Fruit fly (Drosophila melanogaster): ENCODE results near the gene CG9917.

The CG9917 gene

DNA sequence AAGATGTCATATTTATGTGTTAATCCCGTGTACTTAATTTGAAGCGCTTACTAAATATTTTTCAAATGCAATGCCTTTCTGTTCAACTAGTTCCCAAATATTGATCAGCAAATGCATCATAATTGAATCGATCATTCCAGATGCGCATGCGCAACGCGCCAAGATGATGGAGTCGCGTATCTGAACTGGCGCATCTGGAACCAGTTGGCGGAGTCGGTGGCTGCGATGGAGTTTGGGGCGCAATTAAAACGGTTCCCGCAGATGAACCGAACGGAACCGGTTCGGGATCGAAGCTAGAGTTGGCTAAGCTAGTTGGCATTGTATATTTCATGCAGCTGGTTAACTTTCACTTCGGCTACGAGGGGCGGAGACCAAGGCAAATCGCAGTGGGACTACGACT lies 2.4 kb upstream of the CG9917 start, which contains the start of gene CalpC (continued):
- TF ChIP-seq sim (GFP tag; IDR thresholded peaks at IDR 0.05) (no peak), Nf-YB (GFP tag; optimal IDR thresholded peaks at IDR 0.05) (no peak), HLH4C (GFP tag; IDR thresholded peaks at IDR 0.05; ENCODE audit: partially characterized antibody) (no peak), Camta (GFP tag; optimal IDR thresholded peaks at IDR 0.05) (no peak), tll (GFP tag; optimal IDR thresholded peaks at IDR 0.05) (no peak), NC2α (GFP tag; optimal IDR thresholded peaks at IDR 0.05) (no peak), CG1024 (GFP tag; IDR thresholded peaks at IDR 0.05) (no peak), CG16813 (GFP tag; IDR thresholded peaks at IDR 0.05; ENCODE audit: partially characterized antibody) (no peak), ems (GFP tag; optimal IDR thresholded peaks at IDR 0.05) (no peak), CHES-1-like (GFP tag; optimal IDR thresholded peaks at IDR 0.05) (no peak), Dbx (GFP tag; IDR thresholded peaks at IDR 0.05) (no peak), tna (GFP tag; IDR thresholded peaks at IDR 0.05; ENCODE audit: partially characterized antibody) (no peak), nom (GFP tag; optimal IDR thresholded peaks at IDR 0.05) (peak; percentile 18), CG33557 (GFP tag; optimal IDR thresholded peaks at IDR 0.05) (no peak), CrebB (tag; optimal IDR thresholded peaks at IDR 0.05) (no peak), CG9215 (GFP tag; IDR thresholded peaks at IDR 0.05) (no peak), MTF-1 (GFP tag; optimal IDR thresholded peaks at IDR 0.05; ENCODE audit: borderline replicate concordance) (no peak), Hmx (GFP tag; optimal IDR thresholded peaks at IDR 0.05) (no peak), CG15011 (GFP tag; optimal IDR thresholded peaks at IDR 0.05) (no peak), abd-A (tag; optimal IDR thresholded peaks at IDR 0.05) (peak; percentile 39), CG17186 (GFP tag; optimal IDR thresholded peaks at IDR 0.05) (peak; percentile 58), CG10267 (tag; optimal IDR thresholded peaks at IDR 0.05) (no peak), Bgb (GFP tag; IDR thresholded peaks at IDR 0.05; ENCODE audit: partially characterized antibody) (peak; percentile 38; the same call in 1 of the 2 replicates), B-H2 (GFP tag; optimal IDR thresholded peaks at IDR 0.05) (no peak), Sry-δ (GFP tag; optimal IDR thresholded peaks at IDR 0.05) (peak; percentile 17), CG9797 (GFP tag; optimal IDR thresholded peaks at IDR 0.05) (no peak), Pdp1 (GFP tag; optimal IDR thresholded peaks at IDR 0.05) (no peak), luna (GFP tag; optimal IDR thresholded peaks at IDR 0.05) (no peak), Dref (GFP tag; IDR thresholded peaks at IDR 0.05) (peak; percentile 36; the same call in 1 of the 2 replicates), stc (GFP tag; IDR thresholded peaks at IDR 0.05) (no peak), Lhr (GFP tag; optimal IDR thresholded peaks at IDR 0.05) (no peak), CG42726 (GFP tag; IDR thresholded peaks at IDR 0.05; ENCODE audit: partially characterized antibody) (0 out of 2 replicates have a peak, but pooled peaks have one; percentile 11), lov (optimal IDR thresholded peaks at IDR 0.05) (no peak), lov (GFP tag; IDR thresholded peaks at IDR 0.05) (no peak)

- TF ChIP-seq ash1 (GFP tag; optimal IDR thresholded peaks at IDR 0.05), result no peak
- TF ChIP-seq Doc2 (GFP tag; IDR thresholded peaks at IDR 0.05), result no peak
- TF ChIP-seq tup (GFP tag; optimal IDR thresholded peaks at IDR 0.05), result no peak
- TF ChIP-seq CG8359 (GFP tag; optimal IDR thresholded peaks at IDR 0.05; ENCODE audit: borderline replicate concordance), result no peak
- TF ChIP-seq CkIIα-i1 (GFP tag; IDR thresholded peaks at IDR 0.05), result no peak
- TF ChIP-seq dpn (GFP tag; optimal IDR thresholded peaks at IDR 0.05), result no peak
- no peak for TF ChIP-seq abd-A (tag; optimal IDR thresholded peaks at IDR 0.05)
- TF ChIP-seq HmgD (GFP tag; optimal IDR thresholded peaks at IDR 0.05), result no peak
- TF ChIP-seq crol (GFP tag; IDR thresholded peaks at IDR 0.05), result no peak
- TF ChIP-seq p53 (GFP tag; optimal IDR thresholded peaks at IDR 0.05), result no peak
- TF ChIP-seq Aef1 (GFP tag; IDR thresholded peaks at IDR 0.05), result no peak
- no peak for TF ChIP-seq Oli (tag; optimal IDR thresholded peaks at IDR 0.05)
- no peak for TF ChIP-seq repo (GFP tag; optimal IDR thresholded peaks at IDR 0.05)
- TF ChIP-seq Sin3A (optimal IDR thresholded peaks at IDR 0.05), result no peak
- TF ChIP-seq CG1832 (GFP tag; optimal IDR thresholded peaks at IDR 0.05), result no peak
Measured at dm6 chrX:16323536-16323935, 505 bp upstream of the CG9917 start.
